Fruit fly (Drosophila melanogaster): ENCODE measurements around the gene CG17917.

The CG17917 gene

dm6 chr3R:6381784-6382183 lies 40.0 kb downstream of the CG17917 start:
- no peak for TF ChIP-seq odd (GFP tag; optimal IDR thresholded peaks at IDR 0.05)
- TF ChIP-seq bsh (GFP tag; optimal IDR thresholded peaks at IDR 0.05) = no peak
- TF ChIP-seq Gsc (GFP tag; IDR thresholded peaks at IDR 0.05) = no peak
- 0 out of 3 replicates have a peak, but pooled peaks have one; percentile 16 for TF ChIP-seq ci (GFP tag; IDR thresholded peaks at IDR 0.05)
- TF ChIP-seq zf30C (GFP tag; optimal IDR thresholded peaks at IDR 0.05) = no peak
- no peak for TF ChIP-seq Hmr (GFP tag; optimal IDR thresholded peaks at IDR 0.05)
- no peak for TF ChIP-seq br (optimal IDR thresholded peaks at IDR 0.05)
- no peak for TF ChIP-seq nerfin-1 (tag; optimal IDR thresholded peaks at IDR 0.05)
- no peak for TF ChIP-seq Mad (GFP tag; optimal IDR thresholded peaks at IDR 0.05)
- no peak for TF ChIP-seq fru (optimal IDR thresholded peaks at IDR 0.05)
- TF ChIP-seq Ets65A (GFP tag) = peak; percentile 93

DNA sequence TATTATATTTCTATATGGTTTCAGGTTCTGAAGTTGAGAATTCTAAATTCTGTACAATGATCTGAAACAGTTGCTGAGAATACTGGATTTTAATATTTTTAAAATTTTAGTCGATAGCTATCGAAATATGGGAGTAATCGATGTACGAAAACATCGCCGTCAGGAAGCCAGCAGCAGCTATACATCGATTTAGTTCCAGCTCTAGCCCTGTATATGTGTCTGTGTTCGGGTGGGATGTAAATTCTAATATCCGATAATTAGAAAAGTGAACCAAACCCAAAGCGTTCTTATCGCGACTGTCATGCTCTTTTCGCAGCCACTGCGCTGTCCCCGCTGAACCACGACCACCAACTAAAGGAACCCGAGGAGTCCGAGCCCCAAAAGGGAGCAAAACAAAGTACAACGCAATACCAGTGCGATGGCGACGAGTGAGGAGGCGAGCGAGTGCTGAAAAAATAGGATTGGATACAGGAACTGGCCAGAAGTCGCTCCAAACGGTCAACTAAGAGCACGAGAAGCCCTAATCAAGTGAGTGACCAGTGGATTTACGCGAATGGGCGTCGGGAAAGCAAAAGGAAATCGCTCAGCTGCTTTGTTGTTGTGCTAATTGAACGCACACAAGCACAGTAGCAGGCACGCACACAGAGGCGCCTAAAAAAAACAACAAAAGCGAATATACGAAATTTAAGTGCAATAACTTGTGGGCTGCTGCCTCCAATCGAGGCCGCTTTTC lies 41.1 kb downstream of the CG17917 start, which contains the start of gene gzl:
Gene gzl (plus strand): TSS at position 182 of the 733 bp plus-strand sequence.
- peak; percentile 49 for TF ChIP-seq Rfx (GFP tag; IDR thresholded peaks at IDR 0.05)
- peak; percentile 14 for TF ChIP-seq zen (tag; optimal IDR thresholded peaks at IDR 0.05)
- TF ChIP-seq Fer3 (tag; optimal IDR thresholded peaks at IDR 0.05) = no peak
- TF ChIP-seq CG16815 (GFP tag; optimal IDR thresholded peaks at IDR 0.05) = no peak
- no peak for TF ChIP-seq CG12219 (GFP tag; optimal IDR thresholded peaks at IDR 0.05)
- peak; percentile 43 for TF ChIP-seq exex (tag; optimal IDR thresholded peaks at IDR 0.05)
- peak; percentile 85 for TF ChIP-seq CG2129 (GFP tag; IDR thresholded peaks at IDR 0.05; ENCODE audit: partially characterized antibody)
- TF ChIP-seq Mad (GFP tag; optimal IDR thresholded peaks at IDR 0.05) = no peak
- TF ChIP-seq ab (GFP tag; optimal IDR thresholded peaks at IDR 0.05) = no peak
- peak; percentile 10 for TF ChIP-seq CG34376 (GFP tag; optimal IDR thresholded peaks at IDR 0.05)
- TF ChIP-seq gem (tag; optimal IDR thresholded peaks at IDR 0.05) = no peak
- TF ChIP-seq CG12659 (GFP tag; optimal IDR thresholded peaks at IDR 0.05) = peak; percentile 29
- no peak for TF ChIP-seq HHEX (GFP tag; optimal IDR thresholded peaks at IDR 0.05)
- peak; percentile 55 for TF ChIP-seq CG12155 (GFP tag; optimal IDR thresholded peaks at IDR 0.05)
- no peak for TF ChIP-seq zf30C (GFP tag; optimal IDR thresholded peaks at IDR 0.05)
- TF ChIP-seq Pdp1 (GFP tag; optimal IDR thresholded peaks at IDR 0.05) = no peak
- TF ChIP-seq pum (GFP tag; optimal IDR thresholded peaks at IDR 0.05) = no peak
- peak; percentile 42; the same call in 1 of the 2 replicates for TF ChIP-seq CG4360 (GFP tag; IDR thresholded peaks at IDR 0.05)
- peak; percentile 68 for TF ChIP-seq stwl (tag; optimal IDR thresholded peaks at IDR 0.05)
- TF ChIP-seq hth (optimal IDR thresholded peaks at IDR 0.05) = no peak
- TF ChIP-seq HLH4C (GFP tag; IDR thresholded peaks at IDR 0.05; ENCODE audit: partially characterized antibody) = peak; percentile 96
- TF ChIP-seq unc-4 (GFP tag; IDR thresholded peaks at IDR 0.05; ENCODE audit: partially characterized antibody) = peak; percentile 96
- no peak for TF ChIP-seq CG10462 (GFP tag; optimal IDR thresholded peaks at IDR 0.05)
- TF ChIP-seq sob (GFP tag; IDR thresholded peaks at IDR 0.05) = peak; percentile 29; the same call in 1 of the 2 replicates
- no peak for TF ChIP-seq sr (GFP tag; IDR thresholded peaks at IDR 0.05)
- TF ChIP-seq CG13624 (GFP tag; optimal IDR thresholded peaks at IDR 0.05) = peak; percentile 49
- peak; percentile 38 for TF ChIP-seq Deaf1 (tag; optimal IDR thresholded peaks at IDR 0.05)
- no peak for TF ChIP-seq CG32767 (GFP tag; IDR thresholded peaks at IDR 0.05)
- 0 out of 3 replicates have a peak, but pooled peaks have one; percentile 8 for TF ChIP-seq Dbx (GFP tag; IDR thresholded peaks at IDR 0.05)
- peak; percentile 18 for TF ChIP-seq nom (GFP tag; optimal IDR thresholded peaks at IDR 0.05)
- TF ChIP-seq CG7963 (GFP tag; IDR thresholded peaks at IDR 0.05; ENCODE audit: partially characterized antibody) = peak; percentile 96
- TF ChIP-seq HmgZ (tag; optimal IDR thresholded peaks at IDR 0.05) = peak; percentile 25
- no peak for TF ChIP-seq ATbp (GFP tag; optimal IDR thresholded peaks at IDR 0.05)
- no peak for TF ChIP-seq fd96Cb (tag; optimal IDR thresholded peaks at IDR 0.05)
- peak; percentile 96 for TF ChIP-seq vnd (GFP tag; IDR thresholded peaks at IDR 0.05; ENCODE audit: partially characterized antibody)
- TF ChIP-seq CG17912 (GFP tag; optimal IDR thresholded peaks at IDR 0.05) = peak; percentile 1
- TF ChIP-seq Bgb (GFP tag; IDR thresholded peaks at IDR 0.05; ENCODE audit: partially characterized antibody) = peak; percentile 98
- peak; percentile 31 for TF ChIP-seq gfzf (GFP tag; optimal IDR thresholded peaks at IDR 0.05)
- TF ChIP-seq grn (GFP tag; optimal IDR thresholded peaks at IDR 0.05) = no peak
